Worm (Caenorhabditis elegans) whole organism, dauer: ENCODE measurements around the gene sdz-12.

ENCODE experiments used
- unc-62 ChIP-seq: sonication (generic microtip); optimal IDR thresholded peaks from 2 replicates; lab custom pipeline; 2017; ENCODE audit warnings: missing biosample characterization, missing genetic modification reagents, missing genetic modification characterization

sdz-12 gene

ce11 chrII:3739647-3740046, 8.0 kb upstream of the sdz-12 start, which contains the start of gene F12E12.2:
F12E12.2 (plus strand) TSS chrII:3739947.
- no peak for TF ChIP-seq unc-62 (GFP tag; lab: Kevin White, UChicago)

DNA sequence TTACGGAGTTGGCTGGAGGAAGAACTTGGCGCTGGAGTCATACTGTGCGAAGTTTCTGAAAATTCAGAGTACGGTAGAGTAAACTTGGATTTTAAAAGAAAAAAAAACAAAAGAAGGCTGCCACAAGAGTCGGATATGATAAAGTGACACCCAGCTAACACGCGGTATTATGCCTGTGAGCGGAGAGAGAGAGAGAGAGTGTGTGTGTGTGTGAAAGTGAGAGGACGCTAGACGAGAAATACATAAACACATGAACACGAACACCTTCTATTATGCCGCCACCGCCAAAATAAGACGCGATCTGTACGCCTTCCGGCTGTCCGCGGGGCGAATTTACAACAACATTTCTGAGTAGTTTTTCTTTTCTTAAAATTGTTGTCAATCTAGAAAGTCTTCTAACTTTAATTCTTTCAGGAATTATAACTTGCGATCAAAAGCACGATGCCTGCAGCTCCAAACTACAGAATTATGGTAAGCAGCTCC, 5.3 kb upstream of the sdz-12 start, which contains the start of gene F12E12.6:
Gene F12E12.6, minus strand, starts transcription at position 51 of the 483 bp plus-strand sequence.
- TF ChIP-seq unc-62 (GFP tag; lab: Kevin White, UChicago) = no peak

- no peak for TF ChIP-seq unc-62 (GFP tag; lab: Kevin White, UChicago)
These were observed 3.6 kb downstream of the sdz-12 start, which contains the start of gene C46E10.8 for ce11 chrII:3727996-3728395. C46E10.8 (minus strand) TSS chrII:3728096.

DNA sequence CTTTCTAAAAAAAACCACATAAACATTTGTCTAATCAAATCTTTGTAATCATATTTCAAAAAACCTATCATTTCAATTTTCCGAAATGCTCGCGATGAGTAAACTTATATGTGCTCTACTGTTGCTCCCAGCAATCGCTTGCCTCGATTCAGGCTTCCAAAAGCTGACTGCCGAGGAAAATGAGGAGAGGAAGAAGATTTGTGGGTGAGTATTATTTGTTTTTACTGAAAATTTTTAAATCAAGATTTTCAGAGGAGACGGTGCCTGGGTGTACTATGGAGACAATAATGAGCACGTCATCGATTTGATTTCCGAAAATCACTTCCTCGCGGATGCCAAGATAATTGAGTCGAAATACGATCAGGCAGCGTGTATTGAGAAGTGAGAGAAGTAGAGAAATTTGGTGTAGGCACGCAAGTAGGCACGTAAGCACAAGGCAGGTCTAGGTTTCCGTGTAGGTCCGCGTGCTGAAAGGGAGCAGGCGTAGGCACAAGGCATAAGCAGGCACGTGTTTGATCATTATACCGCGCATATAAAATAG, 7.4 kb downstream of the sdz-12 start, which contains the start of gene C46E10.1:
Gene C46E10.1, plus strand, starts transcription at position 51 of the 541 bp plus-strand sequence.
- no peak for TF ChIP-seq unc-62 (GFP tag; lab: Kevin White, UChicago)

DNA sequence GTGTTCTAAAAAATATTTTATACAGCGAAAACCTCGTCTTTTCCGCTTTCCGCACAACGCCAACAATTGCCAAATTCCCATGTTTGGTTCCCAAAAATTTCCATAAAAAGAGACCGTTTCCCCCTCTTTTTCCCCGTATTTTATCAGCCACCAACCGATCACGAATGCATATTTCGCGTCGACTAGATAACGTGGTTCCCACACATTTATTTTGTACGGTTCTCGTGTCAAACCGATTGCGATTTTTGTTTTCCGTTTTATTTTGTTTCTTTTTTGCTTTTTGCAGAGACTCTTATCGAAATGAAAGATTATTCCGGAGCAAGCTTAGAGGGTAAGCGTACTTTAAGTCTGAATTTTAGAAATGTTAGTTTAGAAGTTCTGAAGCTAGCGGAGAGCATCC, 10.6 kb downstream of the sdz-12 start, which contains the start of gene C46E10.3:
Gene C46E10.3, plus strand, starts transcription at position 301 of the 400 bp plus-strand sequence.
- TF ChIP-seq unc-62 (GFP tag; lab: Kevin White, UChicago) = no peak

- no peak for TF ChIP-seq unc-62 (GFP tag; lab: Kevin White, UChicago)
These were observed 14.7 kb downstream of the sdz-12 start, which contains the start of gene fbxc-52 for ce11 chrII:3716961-3717360. fbxc-52 (plus strand) TSS chrII:3717261.

- TF ChIP-seq unc-62 (GFP tag; lab: Kevin White, UChicago) = no peak
These were observed 15.2 kb downstream of the sdz-12 start, which contains the start of gene srh-99 for ce11 chrII:3716455-3716854. srh-99 (minus strand) TSS chrII:3716555.

DNA sequence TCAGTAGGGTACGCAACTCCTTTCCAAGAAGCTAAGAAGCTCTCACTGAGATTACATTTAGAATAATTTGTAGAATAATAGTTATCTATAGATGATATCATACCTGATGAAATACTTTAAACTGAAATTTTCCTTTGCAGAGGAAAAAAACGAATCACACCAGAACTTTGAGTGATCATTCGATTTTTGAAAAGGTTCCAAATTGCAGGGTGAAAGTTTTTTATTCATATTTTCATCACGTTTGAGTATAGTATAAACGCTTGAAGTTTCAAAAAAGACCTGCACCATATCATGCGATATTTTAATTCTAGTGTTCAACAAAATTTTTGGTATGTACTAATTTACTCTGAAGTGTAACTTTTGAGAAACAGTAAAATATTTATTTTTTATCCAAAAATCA, 17.0 kb downstream of the sdz-12 start, which contains the start of gene srh-100:
Gene srh-100, minus strand, starts transcription at position 101 of the 400 bp plus-strand sequence.
- TF ChIP-seq unc-62 (GFP tag; lab: Kevin White, UChicago) = no peak

DNA sequence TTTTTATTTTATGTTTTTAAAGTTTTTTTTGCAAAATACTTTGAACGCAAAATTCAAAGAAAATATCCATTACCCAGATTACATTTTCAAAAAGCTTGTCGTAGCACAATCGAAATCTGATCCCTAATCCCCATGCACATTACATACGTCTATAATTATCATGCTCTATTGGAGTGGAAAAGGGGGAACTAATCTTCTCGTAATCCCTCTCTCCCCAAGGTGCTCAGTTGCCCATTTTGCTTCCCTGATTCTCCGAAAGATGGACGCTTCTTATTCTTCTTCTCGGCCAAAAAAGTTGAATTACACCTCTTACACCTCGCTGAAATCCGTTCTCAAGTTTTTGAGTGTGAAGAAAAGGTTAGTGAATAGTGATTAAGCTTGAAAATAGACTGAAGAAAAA, 20.6 kb downstream of the sdz-12 start, which contains the start of gene fbxc-53:
Gene fbxc-53, plus strand, starts transcription at position 245 of the 400 bp plus-strand sequence.
- TF ChIP-seq unc-62 (GFP tag; lab: Kevin White, UChicago) = no peak

ce11 chrII:3709255-3709654, 22.4 kb downstream of the sdz-12 start, which contains the start of gene srx-110:
srx-110 (plus strand) TSS chrII:3709555.
- no peak for TF ChIP-seq unc-62 (GFP tag; lab: Kevin White, UChicago)

ce11 chrII:3705320-3705719, 26.3 kb downstream of the sdz-12 start, which contains the start of gene srx-108:
srx-108 (plus strand) TSS chrII:3705620.
- no peak for TF ChIP-seq unc-62 (GFP tag; lab: Kevin White, UChicago)

DNA sequence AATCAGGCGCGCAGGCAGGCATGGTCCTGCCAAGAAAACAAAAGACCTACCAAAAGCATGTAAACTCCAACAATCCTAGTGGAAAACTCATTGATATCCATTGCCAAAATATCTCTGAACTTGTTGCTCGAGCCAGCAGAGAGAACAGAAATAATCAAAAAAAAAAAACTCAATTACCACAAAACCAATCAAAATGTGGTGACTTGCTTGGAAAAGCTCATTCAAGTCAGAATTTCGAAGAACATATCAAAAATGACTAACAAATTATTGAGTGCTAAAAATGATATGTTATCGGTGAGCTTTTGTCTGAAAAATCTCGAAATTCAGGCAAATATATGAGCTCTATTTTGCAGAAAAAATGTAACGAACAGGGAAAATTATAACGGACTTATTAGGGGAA, 30.3 kb downstream of the sdz-12 start, which contains the start of gene srx-105:
Gene srx-105, minus strand, starts transcription at position 101 of the 400 bp plus-strand sequence.
- no peak for TF ChIP-seq unc-62 (GFP tag; lab: Kevin White, UChicago)

- TF ChIP-seq unc-62 (GFP tag; lab: Kevin White, UChicago) = no peak
These were observed 32.0 kb downstream of the sdz-12 start, which contains the start of gene srx-104 for ce11 chrII:3699591-3699990. srx-104 (minus strand) TSS chrII:3699691.

DNA sequence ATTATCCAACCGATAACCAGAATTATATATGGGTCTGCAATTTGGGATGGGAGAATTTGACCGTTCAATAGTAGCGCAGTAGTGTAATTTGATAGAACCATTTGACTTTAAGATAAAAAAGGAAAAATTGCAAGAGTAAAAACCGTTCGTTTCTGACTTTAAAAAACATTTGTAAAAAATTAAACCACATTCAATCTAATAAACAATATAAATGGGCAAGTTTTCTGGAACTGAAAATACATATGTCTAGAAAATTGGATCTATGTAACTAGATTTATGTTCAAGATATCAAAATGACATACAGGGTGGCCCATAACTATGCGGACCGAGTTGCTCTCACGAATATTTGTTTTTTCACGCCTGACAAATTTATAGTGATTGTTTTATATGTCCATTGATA, 37.0 kb downstream of the sdz-12 start, which contains the start of gene srx-102:
Gene srx-102, minus strand, starts transcription at position 101 of the 400 bp plus-strand sequence.
- TF ChIP-seq unc-62 (GFP tag; lab: Kevin White, UChicago) = no peak

DNA sequence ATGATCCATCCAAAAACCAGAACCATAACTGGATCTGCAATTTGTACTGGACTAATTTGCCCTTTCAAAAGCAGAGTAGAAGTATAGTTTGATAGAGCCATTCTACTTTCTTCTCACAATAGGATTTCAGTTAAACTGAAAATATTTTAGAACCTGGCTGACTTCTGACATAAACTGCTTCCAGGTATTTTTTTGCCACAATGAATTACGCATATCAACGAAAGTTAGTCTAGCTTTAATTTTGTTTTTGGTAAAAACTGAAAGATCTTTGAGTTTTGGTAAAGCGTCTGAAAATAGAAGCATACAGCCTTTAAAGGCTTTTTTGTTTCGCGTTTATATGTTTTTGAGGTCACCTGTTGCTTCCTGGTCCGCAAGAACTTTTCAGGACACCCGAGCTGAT, 41.0 kb downstream of the sdz-12 start, which contains the start of gene srx-101:
Gene srx-101, minus strand, starts transcription at position 101 of the 400 bp plus-strand sequence.
- TF ChIP-seq unc-62 (GFP tag; lab: Kevin White, UChicago) = no peak

ce11 chrII:3688333-3688732, 43.3 kb downstream of the sdz-12 start, which contains the start of gene ifas-1:
ifas-1 (minus strand) TSS chrII:3688719.
- no peak for TF ChIP-seq unc-62 (GFP tag; lab: Kevin White, UChicago)
